Worm (Caenorhabditis elegans): ENCODE results near the gene eri-1.

DNA sequence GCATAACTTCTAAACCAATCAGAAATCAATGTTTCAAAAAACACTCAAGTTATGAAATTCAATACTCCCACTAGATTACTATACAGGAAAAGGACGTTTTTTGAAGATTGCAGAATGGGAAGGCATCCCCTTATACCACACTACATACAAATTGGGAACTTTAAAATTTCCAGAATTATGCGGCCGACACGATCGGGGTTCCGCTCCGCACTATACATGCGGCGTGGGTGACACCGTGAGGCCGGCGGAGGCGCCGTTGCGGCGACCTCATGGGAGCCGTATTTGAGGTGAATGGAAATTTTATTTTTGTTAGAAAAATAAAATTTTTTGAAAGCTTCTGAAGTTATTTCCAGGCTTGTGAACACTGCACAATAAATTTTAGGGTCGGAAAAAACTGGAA, 48.5 kb upstream of the eri-1 start:
- TF ChIP-seq rec-8 (tag; optimal IDR thresholded peaks at IDR 0.05) (no peak), unc-62 (GFP tag; optimal IDR thresholded peaks at IDR 0.05) (no peak), nfya-1 (tag; optimal IDR thresholded peaks at IDR 0.05; ENCODE audit: borderline replicate concordance, insufficient read depth) (no peak), ztf-3 (GFP tag; optimal IDR thresholded peaks at IDR 0.05) (no peak), hrde-1 (tag; optimal IDR thresholded peaks at IDR 0.05; ENCODE audit: borderline replicate concordance) (no peak), B0019.2 (GFP tag; conservative IDR thresholded peaks at IDR 0.05) (no peak), efl-1 (GFP tag; optimal IDR thresholded peaks at IDR 0.05) (no peak), lin-54 (GFP tag; optimal IDR thresholded peaks at IDR 0.05) (no peak)

Measured in whole organism, young adult.